Fruit fly (Drosophila melanogaster) whole organism, larva: ENCODE measurements around the gene CG31321.

Experiments
- noc ChIP-seq: fragments of 200-800 bp; sonication (Bioruptor generic); optimal IDR thresholded peaks from 3 replicates; lab custom pipeline; 2019; ENCODE audit warnings: missing biosample characterization, mild to moderate bottlenecking, missing genetic modification characterization, moderate library complexity

CG31321 gene

DNA sequence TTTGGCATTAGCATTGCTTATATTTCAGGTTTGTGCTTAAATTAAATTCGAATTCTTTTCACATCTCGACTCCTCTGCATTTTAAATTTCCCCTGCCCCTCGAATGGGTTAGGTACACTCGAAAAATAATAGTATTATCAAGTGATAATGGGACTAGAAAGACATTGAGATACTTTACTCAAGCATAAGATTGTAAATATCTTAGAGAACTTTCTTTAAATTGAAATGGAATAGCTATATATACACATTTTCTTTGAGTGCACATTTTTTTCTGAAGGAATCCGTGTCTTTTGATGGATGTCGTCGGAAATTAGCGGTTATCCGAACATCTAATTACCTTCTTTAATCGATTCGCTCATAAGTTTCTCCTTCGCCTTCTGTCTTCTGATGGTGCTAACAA is 865 bp downstream of the CG31321 start:
- peak; percentile 30 for TF ChIP-seq noc (tag; lab: Kevin White, UChicago)

- no peak for TF ChIP-seq noc (tag; lab: Kevin White, UChicago)
These were observed 4.4 kb downstream of the CG31321 start, which contains the start of gene Crz for dm6 chr3R:14314554-14314953. TSS of gene Crz (plus strand) at chr3R:14314854.

DNA sequence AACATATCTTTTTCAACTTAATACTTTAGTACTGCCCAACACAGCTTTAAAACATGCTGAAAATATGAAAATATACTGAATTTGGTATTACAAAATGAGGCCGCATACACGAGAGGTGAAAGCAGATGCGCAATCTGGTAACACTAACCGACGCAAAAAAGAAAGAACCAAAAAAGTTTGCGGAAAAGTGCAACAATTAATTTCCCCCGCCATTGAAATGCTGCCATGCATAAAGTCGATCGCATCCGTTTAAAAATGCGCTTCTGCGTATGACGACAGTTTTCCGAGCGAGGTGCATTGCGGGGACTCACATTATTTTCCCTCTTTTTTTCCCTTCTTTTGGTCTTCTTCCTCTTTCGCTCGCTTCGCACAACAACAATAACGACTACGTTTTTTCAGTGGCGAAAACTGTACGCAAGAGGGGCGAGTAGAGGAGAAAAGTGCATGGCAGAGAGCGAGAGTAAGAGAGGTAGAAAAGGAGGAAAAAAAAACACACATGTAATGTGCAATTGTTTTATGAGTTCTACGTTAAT is 5.8 kb downstream of the CG31321 start, which contains the start of gene Set8:
Set8 (plus strand) TSS at position 127 of the 533 bp plus-strand sequence.
- no peak for TF ChIP-seq noc (tag; lab: Kevin White, UChicago)

dm6 chr3R:14326250-14327112 is 16.3 kb downstream of the CG31321 start, which contains the start of the genes Afti and ATPsynE:
TSS of gene Afti (minus strand) at chr3R:14326689.
TSS of gene ATPsynE (plus strand) at chr3R:14326947.
- TF ChIP-seq noc (tag; lab: Kevin White, UChicago) = no peak

DNA sequence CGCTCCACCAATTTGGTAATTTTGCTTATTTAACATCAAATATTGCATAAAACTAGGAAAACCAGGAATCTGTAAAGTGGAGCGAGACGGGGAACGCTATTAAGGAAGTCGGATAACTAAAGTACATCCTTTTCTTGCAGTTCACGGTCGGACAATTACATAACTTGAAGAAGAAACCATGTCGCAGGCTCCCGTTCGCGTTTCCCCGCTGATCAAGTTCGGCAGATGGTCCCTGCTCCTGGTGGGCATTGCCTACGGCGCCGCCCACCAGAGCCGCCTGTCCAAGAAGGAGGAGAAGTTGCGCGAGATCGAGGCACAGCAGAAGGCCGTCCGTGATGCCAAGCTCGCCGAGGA is 16.9 kb downstream of the CG31321 start:
- TF ChIP-seq noc (tag; lab: Kevin White, UChicago) = no peak

DNA sequence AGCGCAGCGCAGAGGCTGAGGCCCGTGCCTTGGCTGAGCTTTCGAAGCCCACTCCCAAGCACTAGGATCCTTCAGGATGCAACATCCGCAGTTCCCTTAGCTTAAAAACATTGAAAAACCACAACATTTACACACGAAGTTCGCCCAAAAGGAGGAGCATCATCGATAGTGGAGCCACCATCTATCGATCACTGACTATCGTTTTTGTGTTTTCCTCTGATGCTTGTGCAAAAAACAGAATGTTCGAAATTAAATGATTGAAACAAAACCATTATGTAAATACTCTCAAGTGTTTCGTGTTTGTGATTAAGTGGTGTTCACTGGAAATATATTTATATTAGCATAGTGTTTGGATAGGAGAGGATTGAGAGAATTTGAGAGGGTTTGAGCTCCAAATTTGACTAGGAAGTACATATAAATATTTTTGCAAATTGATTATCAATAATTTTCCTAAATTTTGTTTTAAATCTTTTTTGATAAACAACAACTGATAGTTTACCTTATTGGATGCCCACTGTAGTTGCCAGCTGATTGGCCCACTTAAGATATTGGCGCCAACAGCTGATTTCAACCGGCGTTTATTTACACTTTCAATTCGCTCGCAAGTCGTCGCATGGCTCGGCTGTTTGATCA is 17.4 kb downstream of the CG31321 start, which contains the start of gene spn-B:
spn-B (plus strand) TSS at position 580 of the 633 bp plus-strand sequence.
- peak; percentile 85 for TF ChIP-seq noc (tag; lab: Kevin White, UChicago)

dm6 chr3R:14329549-14329948 is 19.4 kb downstream of the CG31321 start:
- TF ChIP-seq noc (tag; lab: Kevin White, UChicago) = no peak

DNA sequence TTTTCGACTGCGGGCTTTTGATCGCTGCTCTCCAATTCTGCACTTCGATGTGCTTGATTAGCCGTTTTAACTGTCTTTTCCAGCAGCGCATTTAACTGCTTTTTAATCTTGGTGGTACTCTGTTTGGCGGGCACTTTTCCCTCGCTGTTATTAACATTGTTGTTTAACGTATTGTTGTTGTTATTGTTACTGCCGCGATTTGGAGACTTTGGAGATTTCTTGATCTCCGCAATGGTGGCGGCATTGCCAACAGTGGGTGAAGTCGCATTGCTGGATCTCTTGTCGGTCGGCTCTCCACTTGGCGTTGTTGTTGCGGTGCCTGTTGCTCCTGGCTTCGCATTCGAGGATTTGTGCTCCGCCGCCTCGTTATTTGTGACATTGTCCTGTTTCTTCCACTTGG is 20.5 kb downstream of the CG31321 start:
- TF ChIP-seq noc (tag; lab: Kevin White, UChicago) = no peak

- no peak for TF ChIP-seq noc (tag; lab: Kevin White, UChicago)
These were observed 21.3 kb downstream of the CG31321 start for dm6 chr3R:14331474-14331873.

DNA sequence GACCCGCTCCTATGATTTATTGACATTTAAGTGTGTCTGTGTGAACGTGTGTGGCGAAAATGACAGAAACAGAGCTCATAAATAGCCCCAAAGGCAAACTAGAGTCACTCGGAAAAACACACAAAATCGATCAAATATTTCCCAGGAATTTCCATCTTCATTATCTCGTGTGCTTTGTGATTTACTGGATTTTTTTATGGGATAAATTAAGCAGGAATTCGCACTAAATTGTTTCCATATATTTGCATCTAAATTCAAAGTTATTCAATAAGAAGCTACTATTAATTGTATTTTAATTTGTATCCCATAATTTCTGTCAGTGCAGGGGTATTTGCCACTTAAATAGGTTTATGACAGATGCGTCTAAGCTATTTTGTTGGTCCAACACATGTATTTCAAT is 22.6 kb downstream of the CG31321 start:
- TF ChIP-seq noc (tag; lab: Kevin White, UChicago) = no peak

- TF ChIP-seq noc (tag; lab: Kevin White, UChicago) = no peak
These were observed 25.3 kb downstream of the CG31321 start for dm6 chr3R:14335504-14335903.

dm6 chr3R:14344767-14345166 is 34.6 kb downstream of the CG31321 start:
- TF ChIP-seq noc (tag; lab: Kevin White, UChicago) = no peak

- no peak for TF ChIP-seq noc (tag; lab: Kevin White, UChicago)
These were observed 36.9 kb downstream of the CG31321 start for dm6 chr3R:14346838-14347745.

- no peak for TF ChIP-seq noc (tag; lab: Kevin White, UChicago)
These were observed 38.3 kb downstream of the CG31321 start for dm6 chr3R:14348480-14348879.

dm6 chr3R:14351418-14351817 is 41.3 kb downstream of the CG31321 start:
- TF ChIP-seq noc (tag; lab: Kevin White, UChicago) = no peak
